Fruit fly (Drosophila melanogaster) whole organism, embryonic: ENCODE measurements around the gene Zwilch.

Experiments
- Atf3 ChIP-seq: fragments of 200-800 bp; sonication (Bioruptor generic); optimal IDR thresholded peaks from 3 replicates; lab custom pipeline; 2016; ENCODE audit warnings: missing biosample characterization, missing genetic modification characterization
- Atf6 ChIP-seq: fragments of 200-800 bp; sonication (Bioruptor generic); IDR thresholded peaks from 2 replicates; pipeline ENCODE4 v1.3.6; 2022; ENCODE audit warnings: missing biosample characterization, missing genetic modification characterization
- Awh ChIP-seq: fragments of 200-800 bp; sonication (Bioruptor generic); IDR thresholded peaks from 2 replicates; pipeline ENCODE4, ENCODE4 v1.3.6; 2022; ENCODE audit warnings: missing biosample characterization, missing genetic modification characterization
- CG10147 ChIP-seq: fragments of 200-800 bp; sonication (Bioruptor generic); optimal IDR thresholded peaks from 2 replicates; lab custom pipeline; 2019; ENCODE audit warnings: missing biosample characterization, mild to moderate bottlenecking, missing genetic modification characterization, moderate library complexity
- CG10321 ChIP-seq: fragments of 200-800 bp; sonication (Bioruptor generic); IDR thresholded peaks from 2 replicates; pipeline ENCODE4 v1.3.6; 2022; ENCODE audit warnings: missing biosample characterization, missing genetic modification characterization
- CG12219 ChIP-seq: fragments of 200-800 bp; sonication (Bioruptor generic); optimal IDR thresholded peaks from 3 replicates; lab custom pipeline; 2018; ENCODE audit warnings: missing biosample characterization, mild to moderate bottlenecking, missing genetic modification characterization
- CG14441 ChIP-seq: fragments of 200-800 bp; sonication (Bioruptor generic); IDR thresholded peaks from 2 replicates; pipeline ENCODE4 v1.3.6; 2022; ENCODE audit warnings: missing biosample characterization, missing genetic modification characterization
- CG15479 ChIP-seq: fragments of 200-800 bp; sonication (Bioruptor generic); optimal IDR thresholded peaks from 3 replicates; lab custom pipeline; 2019; ENCODE audit warnings: missing biosample characterization, mild to moderate bottlenecking, missing genetic modification characterization, moderate library complexity
- CG15696 ChIP-seq: fragments of 200-800 bp; sonication (Bioruptor generic); optimal IDR thresholded peaks from 2 replicates; lab custom pipeline; 2019; ENCODE audit warnings: missing biosample characterization, mild to moderate bottlenecking, missing genetic modification characterization, moderate library complexity
- CG16779 ChIP-seq: fragments of 200-800 bp; sonication (Bioruptor generic); IDR thresholded peaks from 2 replicates; pipeline ENCODE4 v1.3.6; 2022; ENCODE audit warnings: missing biosample characterization, missing genetic modification characterization
- CG18619 ChIP-seq: fragments of 200-800 bp; sonication (Bioruptor generic); optimal IDR thresholded peaks from 3 replicates; lab custom pipeline; 2017; ENCODE audit warnings: missing biosample characterization, mild to moderate bottlenecking, missing genetic modification characterization
- CG2199 ChIP-seq: fragments of 200-800 bp; sonication (Bioruptor generic); IDR thresholded peaks from 3 replicates; pipeline ENCODE4 v1.3.6; 2022; ENCODE audit warnings: missing biosample characterization, missing genetic modification characterization
- CG2712 ChIP-seq: fragments of 200-800 bp; optimal IDR thresholded peaks from 3 replicates; lab custom pipeline; 2019; ENCODE audit warnings: missing biosample characterization, mild to moderate bottlenecking, missing genetic modification characterization, moderate library complexity
- CG34422 ChIP-seq: fragments of 200-800 bp; sonication (Bioruptor generic); IDR thresholded peaks from 3 replicates; pipeline ENCODE4 v1.3.6; 2022; ENCODE audit warnings: missing biosample characterization, missing genetic modification characterization
- CG3726 ChIP-seq: fragments of 200-800 bp; sonication (Bioruptor generic); IDR thresholded peaks from 3 replicates; pipeline ENCODE4, ENCODE4 v1.3.6; 2022; ENCODE audit warnings: missing biosample characterization, missing genetic modification characterization
- CG3847 ChIP-seq: fragments of 200-800 bp; sonication (Bioruptor generic); IDR thresholded peaks from 2 replicates; pipeline ENCODE4 v1.3.6; 2022; ENCODE audit warnings: missing biosample characterization, missing genetic modification characterization
- CG42726 ChIP-seq: fragments of 200-800 bp; sonication (Bioruptor generic); IDR thresholded peaks from 2 replicates; pipeline ENCODE4 v1.3.6; 2022; ENCODE audit warnings: missing biosample characterization, missing genetic modification characterization; ENCODE audit not compliant: partially characterized antibody
- CG6254 ChIP-seq: fragments of 200-800 bp; sonication (Bioruptor generic); optimal IDR thresholded peaks from 3 replicates; lab custom pipeline; 2017; ENCODE audit warnings: mild to moderate bottlenecking, missing biosample characterization, missing genetic modification reagents, missing genetic modification characterization
- CG6813 ChIP-seq: fragments of 200-800 bp; sonication (Bioruptor generic); optimal IDR thresholded peaks from 2 replicates; lab custom pipeline; 2017; ENCODE audit warnings: missing biosample characterization, missing genetic modification characterization, mild to moderate bottlenecking, moderate library complexity, missing genetic modification reagents
- CG7839 ChIP-seq: fragments of 200-800 bp; sonication (Bioruptor generic); optimal IDR thresholded peaks from 3 replicates; lab custom pipeline; 2018; ENCODE audit warnings: missing biosample characterization, mild to moderate bottlenecking, missing genetic modification characterization, moderate library complexity
- CG9609 ChIP-seq: fragments of 200-800 bp; sonication (Bioruptor generic); optimal IDR thresholded peaks from 3 replicates; lab custom pipeline; 2016; ENCODE audit warnings: missing biosample characterization, missing genetic modification characterization
- Deaf1 ChIP-seq: fragments of 200-800 bp; optimal IDR thresholded peaks from 3 replicates; lab custom pipeline; 2019; ENCODE audit warnings: missing biosample characterization, mild to moderate bottlenecking, missing genetic modification characterization, moderate library complexity
- E2f1 ChIP-seq: fragments of 200-800 bp; sonication (Bioruptor generic); IDR thresholded peaks from 2 replicates; pipeline ENCODE4 v1.3.6; 2022; ENCODE audit warnings: missing biosample characterization, missing genetic modification characterization
- Fer1 ChIP-seq: fragments of 200-800 bp; sonication (Bioruptor generic); optimal IDR thresholded peaks from 2 replicates; lab custom pipeline; 2017; ENCODE audit warnings: missing biosample characterization, mild to moderate bottlenecking, missing genetic modification characterization
- HLHmδ ChIP-seq: fragments of 200-800 bp; sonication (Bioruptor generic); optimal IDR thresholded peaks from 2 replicates; lab custom pipeline; 2018; ENCODE audit warnings: missing biosample characterization, mild to moderate bottlenecking, missing genetic modification characterization, moderate library complexity
- Hmx ChIP-seq: fragments of 200-800 bp; sonication (Bioruptor generic); optimal IDR thresholded peaks from 2 replicates; lab custom pipeline; 2016; ENCODE audit warnings: missing biosample characterization, missing genetic modification characterization
- Jarid2 ChIP-seq: fragments of 200-800 bp; sonication (Bioruptor generic); optimal IDR thresholded peaks from 3 replicates; lab custom pipeline; 2017; ENCODE audit warnings: mild to moderate bottlenecking, missing biosample characterization, missing genetic modification reagents, missing genetic modification characterization
- MTF-1 ChIP-seq: fragments of 200-800 bp; sonication (Bioruptor generic); optimal IDR thresholded peaks from 2 replicates; lab custom pipeline; 2018; ENCODE audit warnings: missing biosample characterization, mild to moderate bottlenecking, missing genetic modification characterization, borderline replicate concordance
- Oli ChIP-seq: fragments of 200-800 bp; sonication (Bioruptor generic); optimal IDR thresholded peaks from 2 replicates; lab custom pipeline; 2018; ENCODE audit warnings: missing biosample characterization, mild to moderate bottlenecking, missing genetic modification characterization, moderate library complexity
- Ravus ChIP-seq: fragments of 200-800 bp; sonication (Bioruptor generic); IDR thresholded peaks from 2 replicates; pipeline ENCODE4 v1.3.6; 2022; ENCODE audit warnings: missing biosample characterization, missing genetic modification characterization
- Sin3A ChIP-seq: fragments of >200 bp; optimal IDR thresholded peaks from 2 replicates; lab custom pipeline; 2018
- Sry-β ChIP-seq: fragments of 200-800 bp; sonication (Bioruptor generic); optimal IDR thresholded peaks from 2 replicates; lab custom pipeline; 2018; ENCODE audit warnings: missing biosample characterization, mild to moderate bottlenecking, missing genetic modification characterization, moderate library complexity
- Sry-δ ChIP-seq: fragments of 200-800 bp; sonication (Bioruptor generic); optimal IDR thresholded peaks from 2 replicates; lab custom pipeline; 2016; ENCODE audit warnings: missing biosample characterization, missing genetic modification characterization
- ap ChIP-seq: fragments of 200-800 bp; sonication (Bioruptor generic); IDR thresholded peaks from 2 replicates; pipeline ENCODE4 v1.3.6; 2022; ENCODE audit warnings: missing biosample characterization, missing genetic modification characterization
- bsh ChIP-seq, 2 experiments: fragments of 200-800 bp; sonication (Bioruptor generic); optimal IDR thresholded peaks; 2 replicates each; lab custom pipeline; 2017 to 2018; ENCODE audit warnings: mild to moderate bottlenecking in 2 of 2, missing biosample characterization in 2 of 2, missing genetic modification characterization in 2 of 2, moderate library complexity in 1 of 2
- crol ChIP-seq: fragments of 200-800 bp; sonication (Bioruptor generic); IDR thresholded peaks from 2 replicates; pipeline ENCODE4 v1.3.6; 2022; ENCODE audit warnings: missing biosample characterization, missing genetic modification characterization
- da ChIP-seq: fragments of 200-800 bp; sonication (Bioruptor generic); optimal IDR thresholded peaks from 2 replicates; lab custom pipeline; 2016; ENCODE audit warnings: missing biosample characterization, missing genetic modification characterization
- grau ChIP-seq: fragments of 200-800 bp; optimal IDR thresholded peaks from 3 replicates; lab custom pipeline; 2019; ENCODE audit warnings: missing biosample characterization, mild to moderate bottlenecking, missing genetic modification characterization, moderate library complexity
- grn ChIP-seq: fragments of 200-800 bp; sonication (Bioruptor generic); optimal IDR thresholded peaks from 3 replicates; lab custom pipeline; 2017; ENCODE audit warnings: missing biosample characterization, missing genetic modification characterization
- hb ChIP-seq: fragments of 200-800 bp; sonication (Bioruptor generic); IDR thresholded peaks from 3 replicates; pipeline ENCODE4 v1.3.6; 2022; ENCODE audit warnings: missing biosample characterization, missing genetic modification characterization; ENCODE audit not compliant: partially characterized antibody
- hkb ChIP-seq, 2 experiments: fragments of 200-800 bp in 1 of 2; fragments of >200 bp in 1 of 2; sonication (Bioruptor generic) in 1 of 2; IDR thresholded peaks in 1 of 2; optimal IDR thresholded peaks in 1 of 2; 2 replicates each; pipeline versions ENCODE4 v1.3.6 to Lab custom; 2017 to 2022; ENCODE audit warnings: missing biosample characterization in 1 of 2, missing genetic modification characterization in 1 of 2
- kah ChIP-seq: fragments of 200-800 bp; sonication (Bioruptor generic); optimal IDR thresholded peaks from 2 replicates; lab custom pipeline; 2018; ENCODE audit warnings: missing biosample characterization, mild to moderate bottlenecking, missing genetic modification characterization
- lbe ChIP-seq: fragments of 200-800 bp; sonication (Bioruptor generic); optimal IDR thresholded peaks from 2 replicates; lab custom pipeline; 2016; ENCODE audit warnings: missing biosample characterization, mild to moderate bottlenecking, missing genetic modification characterization
- lola ChIP-seq, 3 experiments: fragments of >200 bp in 2 of 3; fragments of 200-800 bp in 1 of 3; sonication (Bioruptor generic) in 1 of 3; optimal IDR thresholded peaks; 2 replicates each; lab custom pipeline; 2017 to 2019; ENCODE audit warnings: missing biosample characterization in 3 of 3, missing genetic modification characterization in 3 of 3, mild to moderate bottlenecking in 1 of 3, moderate library complexity in 1 of 3
- nerfin-1 ChIP-seq: fragments of 200-800 bp; sonication (Bioruptor generic); optimal IDR thresholded peaks from 3 replicates; lab custom pipeline; 2019; ENCODE audit warnings: missing biosample characterization, mild to moderate bottlenecking, missing genetic modification characterization, moderate library complexity
- otp ChIP-seq: fragments of 200-800 bp; sonication (Bioruptor generic); IDR thresholded peaks from 3 replicates; pipeline ENCODE4, ENCODE4 v1.3.6; 2022; ENCODE audit warnings: missing biosample characterization, missing genetic modification characterization
- pnt ChIP-seq: fragments of 200-800 bp; sonication (Bioruptor generic); optimal IDR thresholded peaks from 3 replicates; lab custom pipeline; 2016; ENCODE audit warnings: missing biosample characterization, missing genetic modification characterization
- pzg ChIP-seq: fragments of 200-800 bp; sonication (Bioruptor generic); optimal IDR thresholded peaks from 3 replicates; lab custom pipeline; 2018; ENCODE audit warnings: missing biosample characterization, mild to moderate bottlenecking, missing genetic modification characterization, moderate library complexity
- tll ChIP-seq, 2 experiments: fragments of 200-800 bp in 1 of 2; fragments of >200 bp in 1 of 2; sonication (Bioruptor generic) in 1 of 2; optimal IDR thresholded peaks; 2 replicates each; lab custom pipeline; 2017 to 2019; ENCODE audit warnings: missing biosample characterization in 2 of 2, missing genetic modification characterization in 2 of 2, mild to moderate bottlenecking in 1 of 2, moderate library complexity in 1 of 2
- wor ChIP-seq: fragments of 200-800 bp; sonication (Bioruptor generic); IDR thresholded peaks from 2 replicates; pipeline ENCODE4 v1.3.6; 2022; ENCODE audit warnings: missing biosample characterization, missing genetic modification characterization

Gene Zwilch

DNA sequence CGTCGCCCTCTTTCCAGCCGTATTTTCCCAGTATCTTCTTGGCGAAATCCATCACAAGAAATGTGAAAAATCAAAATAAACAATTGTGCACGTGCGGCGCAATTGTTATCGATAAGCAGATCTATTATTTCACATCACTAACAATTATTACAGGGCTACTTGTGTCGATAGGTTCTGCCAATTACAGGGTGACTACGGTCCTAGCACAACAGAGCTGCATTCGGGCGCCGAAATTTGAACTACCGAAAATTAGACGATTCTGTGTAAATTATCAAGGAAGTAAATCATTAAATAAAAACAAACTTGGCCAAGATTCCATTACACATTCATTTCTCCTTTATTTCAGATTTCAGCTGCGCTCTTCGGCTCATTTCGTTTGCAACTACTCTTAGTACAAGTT, 2.7 kb upstream of the Zwilch start, which contains the start of gene CG15561 (continued):
- TF ChIP-seq Hmx (GFP tag; lab: Kevin White, UChicago) (no peak), otp (GFP tag; lab: Robert Waterston, UW) (no peak), ap (no peak), CG6254 (GFP tag; lab: Kevin White, UChicago) (peak; percentile 100), Ravus (GFP tag; lab: Robert Waterston, UW) (no peak), CG3726 (GFP tag; lab: Robert Waterston, UW) (no peak), Fer1 (GFP tag; lab: Kevin White, UChicago) (peak; percentile 56), CG15479 (peak; percentile 97), Awh (GFP tag; lab: Robert Waterston, UW) (no peak), CG15696 (tag; lab: Kevin White, UChicago) (peak; percentile 52), CG12219 (no peak), kah (GFP tag; lab: Kevin White, UChicago) (peak; percentile 14), wor (GFP tag; lab: Robert Waterston, UW) (no peak), pzg (GFP tag; lab: Kevin White, UChicago) (peak; percentile 96), da (no peak), Atf6 (GFP tag; lab: Robert Waterston, UW) (no peak), nerfin-1 (tag; lab: Kevin White, UChicago) (peak; percentile 51), hkb (optimal IDR thresholded peaks at IDR 0.05; lab: Kevin White, UChicago) (no peak), hkb (GFP tag; IDR thresholded peaks at IDR 0.05; lab: Robert Waterston, UW) (no peak), Sin3A (lab: Kevin White, UChicago) (peak; percentile 31), CG14441 (no peak), CG18619 (GFP tag; lab: Kevin White, UChicago) (peak; percentile 23), Sry-δ (GFP tag; lab: Kevin White, UChicago) (peak; percentile 96), Atf3 (no peak), CG9609 (GFP tag; lab: Kevin White, UChicago) (peak; percentile 48), E2f1 (GFP tag; lab: Robert Waterston, UW) (no peak), CG42726 (GFP tag; lab: Robert Waterston, UW) (no peak), hb (no peak), CG16779 (no peak), pnt (GFP tag; lab: Kevin White, UChicago) (no peak), CG2712 (tag; lab: Kevin White, UChicago) (peak; percentile 58), CG10147 (GFP tag; lab: Kevin White, UChicago) (peak; percentile 9), CG3847 (GFP tag; lab: Robert Waterston, UW) (no peak), Oli (tag; lab: Kevin White, UChicago) (no peak), grau (tag; lab: Kevin White, UChicago) (no peak), CG2199 (no peak), CG34422 (GFP tag; lab: Robert Waterston, UW) (no peak), crol (no peak), CG7839 (no peak), tll (GFP tag; optimal IDR thresholded peaks at IDR 0.05; lab: Kevin White, UChicago) (no peak), CG10321 (no peak), HLHmδ (peak; percentile 84), grn (GFP tag; lab: Kevin White, UChicago) (no peak), CG6813 (GFP tag; lab: Kevin White, UChicago) (no peak), Deaf1 (tag; lab: Kevin White, UChicago) (no peak), bsh (GFP tag; optimal IDR thresholded peaks at IDR 0.05; lab: Kevin White, UChicago) (no peak), Jarid2 (GFP tag; lab: Kevin White, UChicago) (no peak), Sry-β (GFP tag; lab: Kevin White, UChicago) (peak; percentile 22), lola (GFP tag; optimal IDR thresholded peaks at IDR 0.05; lab: Kevin White, UChicago) (no peak), MTF-1 (peak; percentile 69), lbe (GFP tag; lab: Kevin White, UChicago) (no peak)
